Fruit fly (Drosophila melanogaster) whole organism, embryonic: ENCODE data around the gene Doa.

Experiments
- CG10209 ChIP-seq: fragments of 200-800 bp; sonication (Bioruptor generic); optimal IDR thresholded peaks from 3 replicates; lab custom pipeline; 2017; ENCODE audit warnings: missing biosample characterization, mild to moderate bottlenecking, missing genetic modification characterization, missing genetic modification reagents
- CG10431 ChIP-seq: fragments of 200-800 bp; sonication (Bioruptor generic); optimal IDR thresholded peaks from 3 replicates; lab custom pipeline; 2018; ENCODE audit warnings: missing biosample characterization, mild to moderate bottlenecking, missing genetic modification characterization
- CG10979 ChIP-seq: fragments of 200-800 bp; sonication (Bioruptor generic); optimal IDR thresholded peaks from 2 replicates; lab custom pipeline; 2018; ENCODE audit warnings: missing biosample characterization, mild to moderate bottlenecking, missing genetic modification characterization, moderate library complexity
- CG11398 ChIP-seq: fragments of 200-800 bp; sonication (Bioruptor generic); optimal IDR thresholded peaks from 2 replicates; lab custom pipeline; 2016; ENCODE audit warnings: missing biosample characterization, missing genetic modification characterization
- CG13424 ChIP-seq: fragments of 200-800 bp; sonication (Bioruptor generic); optimal IDR thresholded peaks from 2 replicates; lab custom pipeline; 2019; ENCODE audit warnings: missing biosample characterization, mild to moderate bottlenecking, missing genetic modification characterization, moderate library complexity
- CG15514 ChIP-seq: fragments of 200-800 bp; sonication (Bioruptor generic); optimal IDR thresholded peaks from 3 replicates; lab custom pipeline; 2017; ENCODE audit warnings: missing biosample characterization, missing genetic modification characterization, mild to moderate bottlenecking, moderate library complexity, missing genetic modification reagents
- CG15696 ChIP-seq: fragments of 200-800 bp; sonication (Bioruptor generic); optimal IDR thresholded peaks from 2 replicates; lab custom pipeline; 2019; ENCODE audit warnings: missing biosample characterization, mild to moderate bottlenecking, missing genetic modification characterization, moderate library complexity
- CG1603 ChIP-seq: fragments of 200-800 bp; sonication (Bioruptor generic); optimal IDR thresholded peaks from 2 replicates; lab custom pipeline; 2019; ENCODE audit warnings: missing biosample characterization, mild to moderate bottlenecking, missing genetic modification characterization, moderate library complexity
- CG16779 ChIP-seq: fragments of 200-800 bp; sonication (Bioruptor generic); IDR thresholded peaks from 2 replicates; pipeline ENCODE4 v1.3.6; 2022; ENCODE audit warnings: missing biosample characterization, missing genetic modification characterization
- CG16863 ChIP-seq: fragments of 200-800 bp; sonication (Bioruptor generic); optimal IDR thresholded peaks from 3 replicates; lab custom pipeline; 2016; ENCODE audit warnings: missing biosample characterization, missing genetic modification characterization
- CG17385 ChIP-seq: fragments of 200-800 bp; sonication (Bioruptor generic); optimal IDR thresholded peaks from 3 replicates; lab custom pipeline; 2018; ENCODE audit warnings: missing biosample characterization, mild to moderate bottlenecking, missing genetic modification characterization
- CG2129 ChIP-seq: fragments of 200-800 bp; sonication (Bioruptor generic); IDR thresholded peaks from 2 replicates; pipeline ENCODE4 v1.3.6; 2022; ENCODE audit warnings: missing biosample characterization, missing genetic modification characterization; ENCODE audit not compliant: partially characterized antibody
- CG31388 ChIP-seq: fragments of 200-800 bp; sonication (Bioruptor generic); optimal IDR thresholded peaks from 2 replicates; lab custom pipeline; 2016; ENCODE audit warnings: missing biosample characterization, missing genetic modification characterization
- CG5180 ChIP-seq: fragments of 200-800 bp; sonication (Bioruptor generic); optimal IDR thresholded peaks from 3 replicates; lab custom pipeline; 2017; ENCODE audit warnings: missing biosample characterization, missing genetic modification characterization, mild to moderate bottlenecking, moderate library complexity, missing genetic modification reagents
- CG5245 ChIP-seq: fragments of 200-800 bp; sonication (Bioruptor generic); optimal IDR thresholded peaks from 3 replicates; lab custom pipeline; 2016; ENCODE audit warnings: missing biosample characterization, missing genetic modification characterization
- CG8290 ChIP-seq, 3 experiments: fragments of 200-800 bp; sonication (Bioruptor generic); optimal IDR thresholded peaks; 2 replicates each; lab custom pipeline; 2016 to 2019; ENCODE audit warnings: missing biosample characterization in 3 of 3, missing genetic modification characterization in 3 of 3, mild to moderate bottlenecking in 2 of 3, moderate library complexity in 1 of 3
- CG9817 ChIP-seq: fragments of 200-800 bp; sonication (Bioruptor generic); optimal IDR thresholded peaks from 2 replicates; lab custom pipeline; 2018; ENCODE audit warnings: missing biosample characterization, mild to moderate bottlenecking, missing genetic modification characterization, moderate library complexity
- Camta ChIP-seq: fragments of 200-800 bp; sonication (Bioruptor generic); optimal IDR thresholded peaks from 2 replicates; lab custom pipeline; 2016; ENCODE audit warnings: missing biosample characterization, missing genetic modification characterization
- CrebB ChIP-seq: fragments of 200-800 bp; sonication (Bioruptor generic); optimal IDR thresholded peaks from 3 replicates; lab custom pipeline; 2018; ENCODE audit warnings: missing biosample characterization, mild to moderate bottlenecking, missing genetic modification characterization
- GATAe ChIP-seq: fragments of 200-800 bp; sonication (Bioruptor generic); conservative IDR thresholded peaks from 2 replicates; pipeline ENCODE4 v1.3.6; 2022; ENCODE audit warnings: missing biosample characterization, missing genetic modification characterization
- Gsc ChIP-seq: fragments of 200-800 bp; sonication (Bioruptor generic); IDR thresholded peaks from 2 replicates; pipeline ENCODE4 v1.3.6; 2022; ENCODE audit warnings: missing biosample characterization, missing genetic modification characterization
- Hmr ChIP-seq: fragments of 200-800 bp; sonication (Bioruptor generic); optimal IDR thresholded peaks from 3 replicates; lab custom pipeline; 2017; ENCODE audit warnings: mild to moderate bottlenecking, missing biosample characterization, missing genetic modification reagents, missing genetic modification characterization
- Hmx ChIP-seq: fragments of 200-800 bp; sonication (Bioruptor generic); optimal IDR thresholded peaks from 2 replicates; lab custom pipeline; 2016; ENCODE audit warnings: missing biosample characterization, missing genetic modification characterization
- Hr51 ChIP-seq, 2 experiments: fragments of 200-800 bp; sonication (Bioruptor generic); optimal IDR thresholded peaks; 2 replicates in 1 of 2; 3 replicates in 1 of 2; lab custom pipeline; 2016 to 2018; ENCODE audit warnings: missing biosample characterization in 2 of 2, missing genetic modification characterization in 2 of 2, mild to moderate bottlenecking in 1 of 2, moderate library complexity in 1 of 2
- Hr78 ChIP-seq, 2 experiments: fragments of 200-800 bp in 1 of 2; fragments of >200 bp in 1 of 2; sonication (Bioruptor generic) in 1 of 2; optimal IDR thresholded peaks; 2 replicates each; lab custom pipeline; 2017 to 2019; ENCODE audit warnings: missing biosample characterization in 2 of 2, missing genetic modification characterization in 2 of 2, mild to moderate bottlenecking in 1 of 2, moderate library complexity in 1 of 2
- Mes4 ChIP-seq: fragments of 200-800 bp; sonication (Bioruptor generic); optimal IDR thresholded peaks from 2 replicates; lab custom pipeline; 2016; ENCODE audit warnings: missing biosample characterization, missing genetic modification characterization
- NC2β ChIP-seq: fragments of 200-800 bp; sonication (Bioruptor generic); optimal IDR thresholded peaks from 2 replicates; lab custom pipeline; 2016; ENCODE audit warnings: missing biosample characterization, missing genetic modification characterization
- Sin3A ChIP-seq: fragments of >200 bp; optimal IDR thresholded peaks from 2 replicates; lab custom pipeline; 2018
- Usf ChIP-seq: fragments of 200-800 bp; sonication (Bioruptor generic); optimal IDR thresholded peaks from 2 replicates; lab custom pipeline; 2017; ENCODE audit warnings: missing genotype, missing biosample characterization, missing genetic modification characterization
- dati ChIP-seq: fragments of 200-800 bp; sonication (Bioruptor generic); IDR thresholded peaks from 2 replicates; pipeline ENCODE4 v1.3.6; 2022; ENCODE audit warnings: missing biosample characterization, missing genetic modification characterization
- disco-r ChIP-seq: fragments of 200-800 bp; sonication (Bioruptor generic); optimal IDR thresholded peaks from 2 replicates; lab custom pipeline; 2016; ENCODE audit warnings: missing biosample characterization, missing genetic modification characterization
- en ChIP-seq: fragments of 200-800 bp; sonication (Bioruptor generic); optimal IDR thresholded peaks from 2 replicates; lab custom pipeline; 2016; ENCODE audit warnings: missing biosample characterization, missing genetic modification characterization
- esg ChIP-seq: fragments of 200-800 bp; sonication (Bioruptor generic); conservative IDR thresholded peaks from 2 replicates; pipeline ENCODE4 v1.3.6; 2022; ENCODE audit warnings: missing biosample characterization, missing genetic modification characterization
- exex ChIP-seq: fragments of 200-800 bp; sonication (Bioruptor generic); optimal IDR thresholded peaks from 4 replicates; lab custom pipeline; 2018; ENCODE audit warnings: missing biosample characterization, mild to moderate bottlenecking, missing genetic modification characterization, moderate library complexity
- fd96Cb ChIP-seq: fragments of 200-800 bp; sonication (Bioruptor generic); optimal IDR thresholded peaks from 2 replicates; lab custom pipeline; 2018; ENCODE audit warnings: missing biosample characterization, mild to moderate bottlenecking, missing genetic modification characterization, moderate library complexity
- fru ChIP-seq: fragments of >200 bp; optimal IDR thresholded peaks from 2 replicates; lab custom pipeline; 2017
- gem ChIP-seq: fragments of 200-800 bp; sonication (Bioruptor generic); optimal IDR thresholded peaks from 2 replicates; lab custom pipeline; 2019; ENCODE audit warnings: missing biosample characterization, mild to moderate bottlenecking, missing genetic modification characterization, moderate library complexity
- gfzf ChIP-seq: fragments of 200-800 bp; sonication (Bioruptor generic); optimal IDR thresholded peaks from 2 replicates; lab custom pipeline; 2016; ENCODE audit warnings: missing biosample characterization, mild to moderate bottlenecking, missing genetic modification characterization, moderate library complexity
- gro ChIP-seq: fragments of 200-800 bp; sonication (Bioruptor generic); optimal IDR thresholded peaks from 2 replicates; lab custom pipeline; 2016; ENCODE audit warnings: missing biosample characterization, missing genetic modification characterization
- jigr1 ChIP-seq: fragments of 200-800 bp; sonication (Bioruptor generic); IDR thresholded peaks from 3 replicates; pipeline ENCODE4 v1.3.6; 2022; ENCODE audit warnings: missing biosample characterization, missing genetic modification characterization
- jing ChIP-seq: fragments of 200-800 bp; sonication (Bioruptor generic); optimal IDR thresholded peaks from 2 replicates; lab custom pipeline; 2018; ENCODE audit warnings: missing biosample characterization, mild to moderate bottlenecking, missing genetic modification characterization
- lola ChIP-seq, 3 experiments: fragments of >200 bp in 2 of 3; fragments of 200-800 bp in 1 of 3; sonication (Bioruptor generic) in 1 of 3; optimal IDR thresholded peaks; 2 replicates each; lab custom pipeline; 2017 to 2019; ENCODE audit warnings: missing biosample characterization in 3 of 3, missing genetic modification characterization in 3 of 3, mild to moderate bottlenecking in 1 of 3, moderate library complexity in 1 of 3
- mirr ChIP-seq: fragments of 200-800 bp; sonication (Bioruptor generic); optimal IDR thresholded peaks from 3 replicates; lab custom pipeline; 2018; ENCODE audit warnings: missing biosample characterization, mild to moderate bottlenecking, missing genetic modification characterization
- pfk ChIP-seq: fragments of 200-800 bp; sonication (Bioruptor generic); optimal IDR thresholded peaks from 2 replicates; lab custom pipeline; 2018; ENCODE audit warnings: missing biosample characterization, mild to moderate bottlenecking, missing genetic modification characterization, moderate library complexity
- repo ChIP-seq: fragments of 200-800 bp; sonication (Bioruptor generic); optimal IDR thresholded peaks from 2 replicates; lab custom pipeline; 2016; ENCODE audit warnings: missing biosample characterization, missing genetic modification characterization
- slbo ChIP-seq: fragments of 200-800 bp; sonication (Bioruptor generic); IDR thresholded peaks from 2 replicates; pipeline ENCODE4 v1.3.6; 2022; ENCODE audit warnings: missing biosample characterization, missing genetic modification characterization
- ttk ChIP-seq: fragments of 200-800 bp; sonication (Bioruptor generic); IDR thresholded peaks from 2 replicates; pipeline ENCODE4 v2.1.2; 2022; ENCODE audit warnings: missing biosample characterization, missing genetic modification characterization
- twi ChIP-seq: fragments of 200-800 bp; optimal IDR thresholded peaks from 2 replicates; lab custom pipeline; 2019; ENCODE audit warnings: missing biosample characterization, mild to moderate bottlenecking, missing genetic modification characterization, moderate library complexity
- usp ChIP-seq: fragments of >200 bp; optimal IDR thresholded peaks from 2 replicates; lab custom pipeline; 2017; ENCODE audit warnings: missing biosample characterization, missing genetic modification characterization

Gene Doa

dm6 chr3R:28904816-28905435, 17.1 kb downstream of the Doa start (continued):
- peak; percentile 26 for TF ChIP-seq en (GFP tag; lab: Kevin White, UChicago)
- peak; percentile 82 for TF ChIP-seq CG9817
- TF ChIP-seq Sin3A (lab: Kevin White, UChicago) = no peak
- TF ChIP-seq CG11398 (GFP tag; lab: Kevin White, UChicago) = peak; percentile 73
- no peak for TF ChIP-seq CG31388
- peak; percentile 30 for TF ChIP-seq Hmx (GFP tag; lab: Kevin White, UChicago)
- peak; percentile 41 for TF ChIP-seq CG10979 (tag; lab: Kevin White, UChicago)
- TF ChIP-seq CG15696 = no peak
- peak; percentile 65 for TF ChIP-seq CG10209
- peak; percentile 62 for TF ChIP-seq jing (GFP tag; lab: Kevin White, UChicago)
- no peak for TF ChIP-seq usp (GFP tag; lab: Kevin White, UChicago)
- TF ChIP-seq CG16779 (GFP tag; lab: Robert Waterston, UW) = peak; percentile 77
- peak; percentile 58 for TF ChIP-seq NC2β (GFP tag; lab: Kevin White, UChicago)
- peak; percentile 85 for TF ChIP-seq gro (GFP tag; lab: Kevin White, UChicago)
- TF ChIP-seq Hr78 (GFP tag; optimal IDR thresholded peaks at IDR 0.05; lab: Kevin White, UChicago) = no peak
- TF ChIP-seq gfzf = no peak
- no peak for TF ChIP-seq exex (tag; lab: Kevin White, UChicago)
- TF ChIP-seq twi (tag; lab: Kevin White, UChicago) = peak; percentile 43
- TF ChIP-seq lola (GFP tag; optimal IDR thresholded peaks at IDR 0.05; lab: Kevin White, UChicago) = peak in 1 of 3 experiments; percentile 4
- peak; percentile 66 for TF ChIP-seq CG16863 (GFP tag; lab: Kevin White, UChicago)
- TF ChIP-seq GATAe (GFP tag; lab: Robert Waterston, UW) = 0 out of 2 replicates have a peak, but pooled peaks have one; percentile 29
- peak; percentile 75 for TF ChIP-seq CG13424
- peak; percentile 78 for TF ChIP-seq ttk (GFP tag; lab: Robert Waterston, UW)
- peak; percentile 25 for TF ChIP-seq mirr (GFP tag; lab: Kevin White, UChicago)
- no peak for TF ChIP-seq CG10431 (GFP tag; lab: Kevin White, UChicago)
- peak; percentile 66 for TF ChIP-seq disco-r (GFP tag; lab: Kevin White, UChicago)
- no peak; the same call in 2 of the 3 replicates for TF ChIP-seq jigr1 (GFP tag; lab: Robert Waterston, UW)
- TF ChIP-seq pfk = no peak
- TF ChIP-seq esg (GFP tag; lab: Robert Waterston, UW) = peak; percentile 69
- peak; percentile 41 for TF ChIP-seq Mes4
- TF ChIP-seq CrebB (tag; lab: Kevin White, UChicago) = peak; percentile 28
- TF ChIP-seq Gsc (GFP tag; lab: Robert Waterston, UW) = no peak
- peak; percentile 66 for TF ChIP-seq dati (GFP tag; lab: Robert Waterston, UW)
- TF ChIP-seq Usf (GFP tag; lab: Kevin White, UChicago) = peak; percentile 47
- TF ChIP-seq Hmr = peak; percentile 67
- no peak for TF ChIP-seq CG2129
- TF ChIP-seq CG15514 = peak; percentile 21
- peak; percentile 48 for TF ChIP-seq fd96Cb (tag; lab: Kevin White, UChicago)
- TF ChIP-seq CG5245 = peak; percentile 22
- peak; percentile 69 for TF ChIP-seq Camta (GFP tag; lab: Kevin White, UChicago)
- no peak for TF ChIP-seq fru (lab: Kevin White, UChicago)
- peak; percentile 61 for TF ChIP-seq CG17385
- peak; percentile 84 for TF ChIP-seq CG1603
- peak; percentile 64 to 74 for TF ChIP-seq Hr51 (GFP tag; optimal IDR thresholded peaks at IDR 0.05; lab: Kevin White, UChicago)
- peak; percentile 94 for TF ChIP-seq slbo (GFP tag; lab: Robert Waterston, UW)
- no peak for TF ChIP-seq CG5180
- peak; percentile 59 for TF ChIP-seq repo (GFP tag; lab: Kevin White, UChicago)
- no peak for TF ChIP-seq CG8290 (GFP tag; optimal IDR thresholded peaks at IDR 0.05; lab: Kevin White, UChicago)
- peak in 1 of 2 experiments; percentile 93 for TF ChIP-seq CG8290 (tag; optimal IDR thresholded peaks at IDR 0.05; lab: Kevin White, UChicago)
- peak; percentile 83 for TF ChIP-seq gem
